Fruit fly (Drosophila melanogaster): ENCODE results near the gene CG7988.

CG7988 gene

DNA sequence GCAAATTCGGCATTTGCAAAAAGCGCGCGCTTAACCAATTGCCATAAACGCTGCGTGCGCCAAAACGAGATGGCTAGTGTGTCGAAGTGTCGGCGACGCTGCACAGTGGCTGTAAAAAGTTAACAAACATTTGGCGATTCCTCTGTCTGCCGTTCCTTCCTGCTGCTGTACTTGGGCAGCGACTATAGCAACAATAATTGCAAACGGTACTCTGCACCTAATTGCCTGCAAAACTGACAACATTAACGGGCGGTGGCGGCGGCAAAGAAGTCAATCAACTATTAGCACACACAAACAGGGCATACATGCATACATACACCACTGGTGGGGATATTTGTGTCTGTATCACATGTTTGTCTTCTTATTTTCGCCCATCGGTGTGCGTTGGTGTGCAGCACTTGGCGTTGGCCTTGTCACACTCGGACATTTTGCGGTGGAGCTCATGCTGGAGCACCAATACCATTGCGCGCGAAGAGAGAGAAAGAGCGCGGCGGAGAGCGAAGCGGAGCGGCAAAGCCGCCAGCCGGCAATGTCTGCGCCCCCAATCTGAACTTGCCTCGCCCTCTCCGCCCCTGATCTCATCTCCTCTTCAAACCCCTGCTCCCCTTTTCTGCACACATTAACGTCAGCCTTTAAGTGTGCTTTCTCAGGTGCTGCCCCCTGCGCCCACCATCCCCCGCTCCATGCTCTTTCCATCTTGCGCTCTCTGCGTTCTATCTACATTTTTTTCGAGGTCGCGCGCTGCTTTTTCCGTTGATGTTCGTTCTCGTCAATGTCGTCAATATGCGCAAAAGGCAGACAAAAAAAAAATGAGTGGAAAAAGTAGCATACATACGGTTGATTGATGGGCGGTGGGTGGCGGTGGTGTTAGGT is 24.1 kb downstream of the CG7988 start (continued):
- TF ChIP-seq shn (GFP tag; optimal IDR thresholded peaks at IDR 0.05): peak; percentile 15
- no peak for TF ChIP-seq Eip74EF (GFP tag; optimal IDR thresholded peaks at IDR 0.05)
- no peak for TF ChIP-seq run (tag; optimal IDR thresholded peaks at IDR 0.05)
- no peak for TF ChIP-seq Dip3 (GFP tag; optimal IDR thresholded peaks at IDR 0.05)
- no peak for TF ChIP-seq CG7786 (GFP tag; optimal IDR thresholded peaks at IDR 0.05)
- no peak for TF ChIP-seq CG4282 (GFP tag; optimal IDR thresholded peaks at IDR 0.05)
- TF ChIP-seq Max (GFP tag; optimal IDR thresholded peaks at IDR 0.05): no peak
- TF ChIP-seq bbx (GFP tag; IDR thresholded peaks at IDR 0.05; ENCODE audit: partially characterized antibody): no peak; the same call in 1 of the 2 replicates
- TF ChIP-seq org-1 (GFP tag; optimal IDR thresholded peaks at IDR 0.05): peak; percentile 3
- TF ChIP-seq CG17359 (tag; optimal IDR thresholded peaks at IDR 0.05): no peak
- TF ChIP-seq toy (GFP tag; IDR thresholded peaks at IDR 0.05): no peak
- TF ChIP-seq slou (GFP tag; optimal IDR thresholded peaks at IDR 0.05): no peak
- TF ChIP-seq CG4730 (GFP tag; IDR thresholded peaks at IDR 0.05): no peak
- TF ChIP-seq Deaf1 (tag; optimal IDR thresholded peaks at IDR 0.05): peak; percentile 15
- no peak; the same call in 1 of the 2 replicates for TF ChIP-seq ato (GFP tag; IDR thresholded peaks at IDR 0.05; ENCODE audit: partially characterized antibody)
- TF ChIP-seq CG3838 (GFP tag; optimal IDR thresholded peaks at IDR 0.05): no peak
- peak; percentile 55 for TF ChIP-seq kay (GFP tag; optimal IDR thresholded peaks at IDR 0.05)
- TF ChIP-seq eve (GFP tag; optimal IDR thresholded peaks at IDR 0.05): no peak
- TF ChIP-seq Hand (GFP tag; optimal IDR thresholded peaks at IDR 0.05): peak; percentile 18
- no peak for TF ChIP-seq trh (GFP tag; optimal IDR thresholded peaks at IDR 0.05)
- TF ChIP-seq twi (tag; optimal IDR thresholded peaks at IDR 0.05): no peak
- TF ChIP-seq sc (optimal IDR thresholded peaks at IDR 0.05): no peak
- no peak for TF ChIP-seq sc (GFP tag; optimal IDR thresholded peaks at IDR 0.05)
- TF ChIP-seq CG1603 (tag; optimal IDR thresholded peaks at IDR 0.05): peak; percentile 15
- TF ChIP-seq CG13624 (GFP tag; optimal IDR thresholded peaks at IDR 0.05): no peak
- no peak for TF ChIP-seq Jarid2 (GFP tag; optimal IDR thresholded peaks at IDR 0.05)
- no peak for TF ChIP-seq insv (GFP tag; optimal IDR thresholded peaks at IDR 0.05)
- no peak for TF ChIP-seq Sry-β (GFP tag; optimal IDR thresholded peaks at IDR 0.05)
- TF ChIP-seq Blimp-1 (GFP tag; optimal IDR thresholded peaks at IDR 0.05): no peak
- TF ChIP-seq CG33557 (GFP tag; optimal IDR thresholded peaks at IDR 0.05): no peak
- no peak for TF ChIP-seq phol (tag; optimal IDR thresholded peaks at IDR 0.05)
- TF ChIP-seq CG12236 (GFP tag; optimal IDR thresholded peaks at IDR 0.05): no peak
- 0 out of 3 replicates have a peak, but pooled peaks have one; percentile 41 for TF ChIP-seq zfh1 (GFP tag; IDR thresholded peaks at IDR 0.05)
- TF ChIP-seq Doc3 (GFP tag; IDR thresholded peaks at IDR 0.05; ENCODE audit: partially characterized antibody): 0 out of 3 replicates have a peak, but pooled peaks have one; percentile 29
- TF ChIP-seq danr (GFP tag; IDR thresholded peaks at IDR 0.05): no peak
- TF ChIP-seq Hr51 (GFP tag; optimal IDR thresholded peaks at IDR 0.05): no peak
- peak; percentile 16 for TF ChIP-seq lbe (GFP tag; optimal IDR thresholded peaks at IDR 0.05)
- TF ChIP-seq CG13296 (GFP tag; optimal IDR thresholded peaks at IDR 0.05): no peak
- peak; percentile 12 for TF ChIP-seq CHES-1-like (GFP tag; optimal IDR thresholded peaks at IDR 0.05)
- no peak for TF ChIP-seq CG1024 (GFP tag; IDR thresholded peaks at IDR 0.05)
- no peak for TF ChIP-seq CG10274 (GFP tag; optimal IDR thresholded peaks at IDR 0.05)
- TF ChIP-seq Rx (GFP tag; IDR thresholded peaks at IDR 0.05): no peak
- no peak for TF ChIP-seq CG17568 (GFP tag; optimal IDR thresholded peaks at IDR 0.05)
- TF ChIP-seq gcm2 (GFP tag; optimal IDR thresholded peaks at IDR 0.05): no peak
- no peak for TF ChIP-seq btn (GFP tag; optimal IDR thresholded peaks at IDR 0.05)
- no peak for TF ChIP-seq ewg (GFP tag; optimal IDR thresholded peaks at IDR 0.05)
- TF ChIP-seq ara (GFP tag; IDR thresholded peaks at IDR 0.05): no peak
- TF ChIP-seq CG15011 (GFP tag; optimal IDR thresholded peaks at IDR 0.05): no peak
- TF ChIP-seq sim (GFP tag; IDR thresholded peaks at IDR 0.05): no peak

Data from whole organism, embryonic.